Fruit fly (Drosophila melanogaster) whole organism, embryonic: Measurements from ENCODE around the gene CG6006.

Source experiments
- Bdp1 ChIP-seq: fragments of 200-800 bp; sonication (Bioruptor generic); optimal IDR thresholded peaks from 3 replicates; lab custom pipeline; 2016; ENCODE audit warnings: missing biosample characterization, missing genetic modification characterization
- Bgb ChIP-seq: fragments of 200-800 bp; sonication (Bioruptor generic); IDR thresholded peaks from 2 replicates; pipeline ENCODE4 v1.3.6; 2022; ENCODE audit warnings: missing biosample characterization, missing genetic modification characterization; ENCODE audit not compliant: partially characterized antibody
- C15 ChIP-seq: fragments of 200-800 bp; sonication (Bioruptor generic); IDR thresholded peaks from 3 replicates; pipeline ENCODE4 v1.3.6; 2022; ENCODE audit warnings: missing biosample characterization, missing genetic modification characterization
- CG10431 ChIP-seq: fragments of 200-800 bp; sonication (Bioruptor generic); optimal IDR thresholded peaks from 3 replicates; lab custom pipeline; 2018; ENCODE audit warnings: missing biosample characterization, mild to moderate bottlenecking, missing genetic modification characterization
- CG10543 ChIP-seq: fragments of 200-800 bp; sonication (Bioruptor generic); optimal IDR thresholded peaks from 3 replicates; lab custom pipeline; 2017; ENCODE audit warnings: missing biosample characterization, mild to moderate bottlenecking, missing genetic modification characterization, moderate library complexity
- CG10959 ChIP-seq: fragments of 200-800 bp; sonication (Bioruptor generic); IDR thresholded peaks from 2 replicates; pipeline ENCODE4 v1.3.6; 2022; ENCODE audit warnings: missing biosample characterization, missing genetic modification characterization
- CG11504 ChIP-seq: fragments of 200-800 bp; sonication (Bioruptor generic); optimal IDR thresholded peaks from 3 replicates; lab custom pipeline; 2019; ENCODE audit warnings: missing biosample characterization, mild to moderate bottlenecking, missing genetic modification characterization, moderate library complexity
- CG11560 ChIP-seq: fragments of 200-800 bp; sonication (Bioruptor generic); IDR thresholded peaks from 3 replicates; pipeline ENCODE4 v1.3.6; 2022; ENCODE audit warnings: missing biosample characterization, missing genetic modification characterization
- CG12744 ChIP-seq: fragments of 200-800 bp; sonication (Bioruptor generic); optimal IDR thresholded peaks from 2 replicates; lab custom pipeline; 2016; ENCODE audit warnings: missing biosample characterization, missing genetic modification characterization
- CG14014 ChIP-seq: fragments of 200-800 bp; sonication (Bioruptor generic); IDR thresholded peaks from 2 replicates; pipeline ENCODE4 v1.3.6; 2022; ENCODE audit warnings: missing biosample characterization, missing genetic modification characterization
- CG14860 ChIP-seq: fragments of 200-800 bp; sonication (Bioruptor generic); IDR thresholded peaks from 3 replicates; pipeline ENCODE4 v1.3.6; 2022; ENCODE audit warnings: missing biosample characterization, missing genetic modification characterization; ENCODE audit not compliant: partially characterized antibody
- CG17361 ChIP-seq: fragments of 200-800 bp; sonication (Bioruptor generic); IDR thresholded peaks from 3 replicates; pipeline ENCODE4 v1.3.6; 2022; ENCODE audit warnings: missing biosample characterization, missing genetic modification characterization
- CG31441 ChIP-seq: fragments of 200-800 bp; sonication (Bioruptor generic); IDR thresholded peaks from 2 replicates; pipeline ENCODE4 v1.3.6; 2022; ENCODE audit warnings: missing biosample characterization, missing genetic modification characterization
- CG3995 ChIP-seq: fragments of 200-800 bp; sonication (Bioruptor generic); optimal IDR thresholded peaks from 3 replicates; lab custom pipeline; 2016; ENCODE audit warnings: missing biosample characterization, missing genetic modification characterization
- CG4360 ChIP-seq: fragments of 200-800 bp; sonication (Bioruptor generic); IDR thresholded peaks from 2 replicates; pipeline ENCODE4 v1.3.6; 2022; ENCODE audit warnings: missing biosample characterization, missing genetic modification characterization
- CG4707 ChIP-seq: fragments of 200-800 bp; sonication (Bioruptor generic); optimal IDR thresholded peaks from 2 replicates; lab custom pipeline; 2018; ENCODE audit warnings: missing biosample characterization, mild to moderate bottlenecking, missing genetic modification characterization, moderate library complexity
- CG4820 ChIP-seq: fragments of 200-800 bp; sonication (Bioruptor generic); optimal IDR thresholded peaks from 3 replicates; lab custom pipeline; 2016; ENCODE audit warnings: missing biosample characterization, missing genetic modification characterization
- CG6791 ChIP-seq: fragments of 200-800 bp; sonication (Bioruptor generic); IDR thresholded peaks from 3 replicates; pipeline ENCODE4 v1.3.6; 2022; ENCODE audit warnings: missing biosample characterization, missing genetic modification characterization; ENCODE audit not compliant: partially characterized antibody
- CHES-1-like ChIP-seq: fragments of 200-800 bp; sonication (Bioruptor generic); optimal IDR thresholded peaks from 2 replicates; lab custom pipeline; 2016; ENCODE audit warnings: missing biosample characterization, missing genetic modification characterization
- Chrac-16 ChIP-seq: fragments of 200-800 bp; sonication (Bioruptor generic); optimal IDR thresholded peaks from 3 replicates; lab custom pipeline; 2016; ENCODE audit warnings: missing biosample characterization, missing genetic modification characterization
- D19A ChIP-seq: fragments of 200-800 bp; optimal IDR thresholded peaks from 3 replicates; lab custom pipeline; 2019; ENCODE audit warnings: missing biosample characterization, mild to moderate bottlenecking, missing genetic modification characterization, moderate library complexity
- Dll ChIP-seq: fragments of 200-800 bp; sonication (Bioruptor generic); IDR thresholded peaks from 4 replicates; pipeline ENCODE4 v1.3.6; 2022; ENCODE audit warnings: missing biosample characterization, missing genetic modification characterization; ENCODE audit not compliant: partially characterized antibody
- Hey ChIP-seq: fragments of 200-800 bp; sonication (Bioruptor generic); optimal IDR thresholded peaks from 3 replicates; lab custom pipeline; 2018; ENCODE audit warnings: missing biosample characterization, mild to moderate bottlenecking, missing genetic modification characterization
- PHDP ChIP-seq: fragments of 200-800 bp; sonication (Bioruptor generic); optimal IDR thresholded peaks from 3 replicates; lab custom pipeline; 2018; ENCODE audit warnings: missing biosample characterization, mild to moderate bottlenecking, missing genetic modification characterization, moderate library complexity
- Poxn ChIP-seq: fragments of 200-800 bp; sonication (Bioruptor generic); IDR thresholded peaks from 2 replicates; pipeline ENCODE4 v1.3.6; 2022; ENCODE audit warnings: missing biosample characterization, missing genetic modification characterization
- Side ChIP-seq: fragments of 200-800 bp; sonication (Bioruptor generic); optimal IDR thresholded peaks from 2 replicates; lab custom pipeline; 2016; ENCODE audit warnings: missing biosample characterization, missing genetic modification characterization
- amos ChIP-seq: fragments of 200-800 bp; sonication (Bioruptor generic); IDR thresholded peaks from 2 replicates; pipeline ENCODE4 v1.3.6; 2022; ENCODE audit warnings: missing biosample characterization, missing genetic modification characterization; ENCODE audit not compliant: partially characterized antibody
- bsh ChIP-seq, 2 experiments: fragments of 200-800 bp; sonication (Bioruptor generic); optimal IDR thresholded peaks; 2 replicates each; lab custom pipeline; 2017 to 2018; ENCODE audit warnings: mild to moderate bottlenecking in 2 of 2, missing biosample characterization in 2 of 2, missing genetic modification characterization in 2 of 2, moderate library complexity in 1 of 2
- cato ChIP-seq: fragments of 200-800 bp; sonication (Bioruptor generic); optimal IDR thresholded peaks from 2 replicates; lab custom pipeline; 2016; ENCODE audit warnings: missing biosample characterization, missing genetic modification characterization, borderline replicate concordance
- cg ChIP-seq: fragments of 200-800 bp; sonication (Bioruptor generic); optimal IDR thresholded peaks from 3 replicates; lab custom pipeline; 2019; ENCODE audit warnings: missing biosample characterization, mild to moderate bottlenecking, missing genetic modification characterization, moderate library complexity
- chif ChIP-seq, 2 experiments: fragments of 200-800 bp; sonication (Bioruptor generic); optimal IDR thresholded peaks; 3 replicates each; lab custom pipeline; 2016; ENCODE audit warnings: missing biosample characterization in 2 of 2, missing genetic modification characterization in 2 of 2
- danr ChIP-seq: fragments of 200-800 bp; sonication (Bioruptor generic); IDR thresholded peaks from 2 replicates; pipeline ENCODE4 v1.3.6; 2022; ENCODE audit warnings: missing biosample characterization, missing genetic modification characterization
- dm ChIP-seq: fragments of 200-800 bp; sonication (Bioruptor generic); optimal IDR thresholded peaks from 3 replicates; lab custom pipeline; 2016; ENCODE audit warnings: missing biosample characterization, missing genetic modification characterization
- dmrt11E ChIP-seq: fragments of 200-800 bp; sonication (Bioruptor generic); optimal IDR thresholded peaks from 3 replicates; lab custom pipeline; 2018; ENCODE audit warnings: missing biosample characterization, mild to moderate bottlenecking, missing genetic modification characterization, moderate library complexity
- dpn ChIP-seq, 2 experiments: fragments of 200-800 bp; sonication (Bioruptor generic); optimal IDR thresholded peaks; 3 replicates each; lab custom pipeline; 2016; ENCODE audit warnings: missing biosample characterization in 2 of 2, missing genetic modification characterization in 2 of 2
- esg ChIP-seq: fragments of 200-800 bp; sonication (Bioruptor generic); conservative IDR thresholded peaks from 2 replicates; pipeline ENCODE4 v1.3.6; 2022; ENCODE audit warnings: missing biosample characterization, missing genetic modification characterization
- fd96Cb ChIP-seq: fragments of 200-800 bp; sonication (Bioruptor generic); optimal IDR thresholded peaks from 2 replicates; lab custom pipeline; 2018; ENCODE audit warnings: missing biosample characterization, mild to moderate bottlenecking, missing genetic modification characterization, moderate library complexity
- grn ChIP-seq: fragments of 200-800 bp; sonication (Bioruptor generic); optimal IDR thresholded peaks from 3 replicates; lab custom pipeline; 2017; ENCODE audit warnings: missing biosample characterization, missing genetic modification characterization
- ham ChIP-seq: fragments of 200-800 bp; sonication (Bioruptor generic); IDR thresholded peaks from 2 replicates; pipeline ENCODE4 v1.3.6; 2022; ENCODE audit warnings: missing biosample characterization, missing genetic modification characterization
- maf-S ChIP-seq: fragments of 200-800 bp; sonication (Bioruptor generic); optimal IDR thresholded peaks from 2 replicates; lab custom pipeline; 2016; ENCODE audit warnings: missing biosample characterization, missing genetic modification characterization
- nau ChIP-seq: fragments of 200-800 bp; sonication (Bioruptor generic); optimal IDR thresholded peaks from 3 replicates; lab custom pipeline; 2017; ENCODE audit warnings: missing biosample characterization, mild to moderate bottlenecking, missing genetic modification characterization, missing genetic modification reagents
- pum ChIP-seq: fragments of 200-800 bp; sonication (Bioruptor generic); optimal IDR thresholded peaks from 2 replicates; lab custom pipeline; 2016; ENCODE audit warnings: missing biosample characterization, missing genetic modification characterization
- slou ChIP-seq: fragments of 200-800 bp; sonication (Bioruptor generic); optimal IDR thresholded peaks from 3 replicates; lab custom pipeline; 2016; ENCODE audit warnings: missing biosample characterization, missing genetic modification characterization
- sna ChIP-seq: fragments of 200-800 bp; sonication (Bioruptor generic); IDR thresholded peaks from 2 replicates; pipeline ENCODE4 v1.3.6; 2022; ENCODE audit warnings: missing biosample characterization, missing genetic modification characterization; ENCODE audit not compliant: partially characterized antibody
- tgo ChIP-seq: fragments of 200-800 bp; sonication (Bioruptor generic); IDR thresholded peaks from 3 replicates; pipeline ENCODE4 v1.3.6; 2022; ENCODE audit warnings: missing biosample characterization, missing genetic modification characterization
- tin ChIP-seq: fragments of 200-800 bp; sonication (Bioruptor generic); optimal IDR thresholded peaks from 3 replicates; lab custom pipeline; 2016; ENCODE audit warnings: missing biosample characterization, missing genetic modification characterization
- unpg ChIP-seq: fragments of 200-800 bp; sonication (Bioruptor generic); optimal IDR thresholded peaks from 3 replicates; lab custom pipeline; 2018; ENCODE audit warnings: missing biosample characterization, mild to moderate bottlenecking, missing genetic modification characterization, moderate library complexity
- wdn ChIP-seq: fragments of 200-800 bp; sonication (Bioruptor generic); IDR thresholded peaks from 2 replicates; pipeline ENCODE4 v1.3.6; 2022; ENCODE audit warnings: missing biosample characterization, missing genetic modification characterization
- zfh1 ChIP-seq: fragments of 200-800 bp; sonication (Bioruptor generic); IDR thresholded peaks from 3 replicates; pipeline ENCODE4 v1.3.6; 2022; ENCODE audit warnings: missing biosample characterization, missing genetic modification characterization

CG6006 gene

dm6 chr3R:16205155-16205778 lies 50.5 kb downstream of the CG6006 start, which contains the start of gene mtSSB (continued):
- TF ChIP-seq CG10543 (GFP tag; lab: Kevin White, UChicago) (peak; percentile 88), nau (GFP tag; lab: Kevin White, UChicago) (peak; percentile 51), CG4707 (peak; percentile 75), maf-S (peak; percentile 73), cato (GFP tag; lab: Kevin White, UChicago) (peak; percentile 55), dpn (GFP tag; optimal IDR thresholded peaks at IDR 0.05; lab: Kevin White, UChicago) (peak; percentile 89 to 93), CG14014 (GFP tag; lab: Robert Waterston, UW) (peak; percentile 86), amos (GFP tag; lab: Robert Waterston, UW) (peak; percentile 99), slou (peak; percentile 64), D19A (tag; lab: Kevin White, UChicago) (peak; percentile 63), CG10959 (peak; percentile 93), pum (GFP tag; lab: Kevin White, UChicago) (peak; percentile 90), Poxn (GFP tag; lab: Robert Waterston, UW) (peak; percentile 11; the same call in 1 of the 2 replicates), CG17361 (GFP tag; lab: Robert Waterston, UW) (peak; percentile 84; the same call in 2 of the 3 replicates), tgo (GFP tag; lab: Robert Waterston, UW) (peak; percentile 88), esg (peak; percentile 66), fd96Cb (tag; lab: Kevin White, UChicago) (peak; percentile 78), Bgb (GFP tag; lab: Robert Waterston, UW) (peak; percentile 99), CHES-1-like (GFP tag; lab: Kevin White, UChicago) (peak; percentile 72), CG11504 (tag; lab: Kevin White, UChicago) (peak; percentile 85), ham (peak; percentile 34; the same call in 1 of the 2 replicates), Bdp1 (GFP tag; lab: Kevin White, UChicago) (peak; percentile 61), CG11560 (peak; percentile 76), danr (GFP tag; lab: Robert Waterston, UW) (peak; percentile 55; the same call in 1 of the 2 replicates), Side (peak; percentile 82), Chrac-16 (GFP tag; lab: Kevin White, UChicago) (peak; percentile 95), cg (GFP tag; lab: Kevin White, UChicago) (peak; percentile 63), CG3995 (peak; percentile 29), PHDP (peak; percentile 85), CG4360 (GFP tag; lab: Robert Waterston, UW) (peak; percentile 62), grn (peak; percentile 69), bsh (GFP tag; optimal IDR thresholded peaks at IDR 0.05; lab: Kevin White, UChicago) (peak in 1 of 2 experiments; percentile 83), tin (peak; percentile 94), Hey (tag; lab: Kevin White, UChicago) (no peak), CG14860 (GFP tag; lab: Robert Waterston, UW) (peak; percentile 100), CG10431 (GFP tag; lab: Kevin White, UChicago) (no peak), Dll (GFP tag; lab: Robert Waterston, UW) (peak; percentile 100), sna (GFP tag; lab: Robert Waterston, UW) (peak; percentile 100), CG31441 (GFP tag; lab: Robert Waterston, UW) (peak; percentile 59), CG4820 (GFP tag; lab: Kevin White, UChicago) (peak; percentile 83), dm (peak; percentile 46), wdn (GFP tag; lab: Robert Waterston, UW) (peak; percentile 72), dmrt11E (tag; lab: Kevin White, UChicago) (peak; percentile 73), zfh1 (GFP tag; lab: Robert Waterston, UW) (peak; percentile 95), CG12744 (peak; percentile 80), unpg (GFP tag; lab: Kevin White, UChicago) (peak; percentile 76), CG6791 (peak; percentile 98), chif (GFP tag; optimal IDR thresholded peaks at IDR 0.05; lab: Kevin White, UChicago) (peak; percentile 75 to 93), C15 (no peak)
